Worm (Caenorhabditis elegans) whole organism, L4/young adult: ENCODE data around the gene nlp-9.

Source experiments
- W03F9.2 ChIP-seq: fragments of 150-350 bp; optimal IDR thresholded peaks from 2 replicates; lab custom pipeline; 2014; ENCODE audit warnings: missing biosample characterization, missing genetic modification characterization
- dao-5 ChIP-seq: sonication (generic microtip); optimal IDR thresholded peaks from 2 replicates; lab custom pipeline; 2016; ENCODE audit warnings: missing genotype, missing genetic modification characterization, moderate library complexity, missing compliant biosample characterization
- him-1 ChIP-seq: sonication (generic microtip); optimal IDR thresholded peaks from 2 replicates; lab custom pipeline; 2016; ENCODE audit warnings: missing genotype, missing genetic modification reagents, missing genetic modification characterization, missing compliant biosample characterization

DNA sequence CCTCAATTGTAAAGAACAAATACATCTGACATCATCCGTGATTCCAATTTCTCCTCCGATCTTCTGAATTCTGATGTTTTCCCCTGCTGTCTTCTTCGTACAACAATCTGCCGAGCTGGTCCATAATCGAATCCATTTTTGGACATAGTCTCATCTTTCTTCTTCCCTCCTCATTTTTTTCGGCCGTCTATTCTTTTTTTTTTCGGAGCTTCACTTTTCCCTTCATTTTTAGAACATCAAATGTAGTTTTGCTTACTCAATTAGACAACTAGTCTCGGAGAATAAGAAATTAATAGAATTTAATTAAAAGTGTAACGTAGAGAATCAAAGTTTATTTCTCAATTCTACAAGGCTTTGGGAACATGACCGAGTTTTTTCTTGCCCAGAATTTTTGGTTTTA is 7.9 kb upstream of the nlp-9 start:
- TF ChIP-seq him-1 (no peak), dao-5 (tag; lab: Kevin White, UChicago) (no peak), W03F9.2 (tag; lab: Kevin White, UChicago) (no peak)
